Fruit fly (Drosophila melanogaster) whole organism, pupa: ENCODE results near the gene CG18493.

Experiments
- EcR ChIP-seq: fragments of 200-800 bp; sonication (Bioruptor generic); optimal IDR thresholded peaks from 3 replicates; lab custom pipeline; 2019; ENCODE audit warnings: missing biosample characterization, missing genetic modification characterization, mild to moderate bottlenecking, moderate library complexity, missing genetic modification reagents
- fd96Ca ChIP-seq: fragments of 200-800 bp; sonication (Bioruptor generic); IDR thresholded peaks from 3 replicates; pipeline ENCODE4 v1.3.6; 2022; ENCODE audit warnings: missing biosample characterization, missing genetic modification characterization

DNA sequence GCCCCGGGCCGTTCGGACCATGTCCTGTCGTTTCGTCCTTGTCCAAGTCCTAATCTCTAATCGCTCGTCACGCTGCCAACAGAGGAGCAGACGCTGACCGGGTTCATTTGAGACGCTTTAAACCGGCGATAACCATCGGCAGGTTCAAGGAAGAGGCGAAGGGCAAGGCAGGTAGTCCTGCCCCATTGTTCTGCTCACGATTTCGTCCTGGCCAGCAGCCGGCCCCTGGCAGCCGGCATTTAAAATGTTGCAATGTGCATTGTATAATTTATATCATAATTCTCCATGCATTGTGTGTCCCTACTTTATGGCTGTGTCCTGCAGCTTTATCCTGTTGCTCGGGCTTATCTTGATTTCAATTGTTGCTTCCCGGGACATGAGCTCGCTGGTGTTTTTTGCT, 44.9 kb upstream of the CG18493 start:
- TF ChIP-seq EcR (GFP tag; lab: Kevin White, UChicago) (no peak), fd96Ca (no peak)
